Worm (Caenorhabditis elegans): ENCODE data around the gene rgs-5.

Gene rgs-5

ce11 chrIII:5721888-5722287 lies 23.5 kb downstream of the rgs-5 start (continued):
- no peak for TF ChIP-seq ztf-25 (GFP tag; IDR thresholded peaks at IDR 0.05)
- TF ChIP-seq bed-2 (GFP tag; IDR thresholded peaks at IDR 0.05): 0 out of 2 replicates have a peak, but pooled peaks have one; percentile 50
- peak; percentile 27 for TF ChIP-seq madf-10 (tag; optimal IDR thresholded peaks at IDR 0.05)
- TF ChIP-seq madf-6 (GFP tag; IDR thresholded peaks at IDR 0.05): peak; percentile 61; the same call in 1 of the 2 replicates
- TF ChIP-seq F22D6.2 (tag; optimal IDR thresholded peaks at IDR 0.05): peak; percentile 25
- TF ChIP-seq sdz-38 (tag; optimal IDR thresholded peaks at IDR 0.05): no peak
- TF ChIP-seq tbp1 (GFP tag; optimal IDR thresholded peaks at IDR 0.05): peak; percentile 44
- no peak for TF ChIP-seq D2030.7 (GFP tag; IDR thresholded peaks at IDR 0.05)
- peak; percentile 61 for TF ChIP-seq lin-40 (tag; optimal IDR thresholded peaks at IDR 0.05)
- TF ChIP-seq attf-5 (GFP tag; optimal IDR thresholded peaks at IDR 0.05): peak; percentile 34
- TF ChIP-seq snpc-4 (GFP tag; optimal IDR thresholded peaks at IDR 0.05): no peak
- peak in 3 of 4 experiments; percentile 40 to 42 (median 42) for TF ChIP-seq snpc-4 (tag; optimal IDR thresholded peaks at IDR 0.05)
- TF ChIP-seq cebp-1 (GFP tag; IDR thresholded peaks at IDR 0.05): no peak
- TF ChIP-seq cebp-1 (tag; optimal IDR thresholded peaks at IDR 0.05): peak; percentile 51
- peak; percentile 96 for TF ChIP-seq ZK185.1 (tag; optimal IDR thresholded peaks at IDR 0.05; ENCODE audit: poor library complexity, severe bottlenecking)
- peak; percentile 73 for TF ChIP-seq ceh-27 (GFP tag; optimal IDR thresholded peaks at IDR 0.05)
- TF ChIP-seq nhr-80 (tag; optimal IDR thresholded peaks at IDR 0.05): peak; percentile 48
- peak; percentile 68 for TF ChIP-seq dox-1 (GFP tag; IDR thresholded peaks at IDR 0.05)
- peak; percentile 68 for TF ChIP-seq mcd-1 (GFP tag; IDR thresholded peaks at IDR 0.05)
- peak; percentile 7 for TF ChIP-seq efl-1 (GFP tag; optimal IDR thresholded peaks at IDR 0.05)
- TF ChIP-seq dpl-1 (GFP tag; optimal IDR thresholded peaks at IDR 0.05): no peak
- TF ChIP-seq ztf-28 (GFP tag; IDR thresholded peaks at IDR 0.05): no peak
- TF ChIP-seq nhr-120 (GFP tag; IDR thresholded peaks at IDR 0.05): no peak
- no peak for TF ChIP-seq rpc-1 (optimal IDR thresholded peaks at IDR 0.05)
- TF ChIP-seq rpc-1 (tag; optimal IDR thresholded peaks at IDR 0.05): no peak
- 0 out of 2 replicates have a peak, but pooled peaks have one; percentile 53 for TF ChIP-seq Y53G8AR.9 (GFP tag; conservative IDR thresholded peaks at IDR 0.05)
- TF ChIP-seq F49E8.2 (tag; optimal IDR thresholded peaks at IDR 0.05; ENCODE audit: insufficient read depth): no peak
- TF ChIP-seq chd-7 (tag; optimal IDR thresholded peaks at IDR 0.05): peak; percentile 20
- peak in 1 of 3 experiments; percentile 75 for TF ChIP-seq lin-35 (GFP tag; optimal IDR thresholded peaks at IDR 0.05)
- no peak for TF ChIP-seq aptf-3 (GFP tag; IDR thresholded peaks at IDR 0.05)
- TF ChIP-seq tlf-1 (GFP tag; optimal IDR thresholded peaks at IDR 0.05): peak; percentile 16
- peak; percentile 69 for TF ChIP-seq akir-1 (GFP tag; optimal IDR thresholded peaks at IDR 0.05)
- TF ChIP-seq nfya-1 (tag; optimal IDR thresholded peaks at IDR 0.05; ENCODE audit: borderline replicate concordance, insufficient read depth): no peak
- TF ChIP-seq lin-54 (GFP tag; optimal IDR thresholded peaks at IDR 0.05): peak; percentile 77
- peak; percentile 37; the same call in 1 of the 2 replicates for TF ChIP-seq ekl-4 (GFP tag; IDR thresholded peaks at IDR 0.05)
- peak; percentile 36 for TF ChIP-seq ccch-3 (GFP tag; optimal IDR thresholded peaks at IDR 0.05)
- peak; percentile 12 for TF ChIP-seq ztf-18 (tag; optimal IDR thresholded peaks at IDR 0.05)
- no peak for TF ChIP-seq F57A8.1 (GFP tag; optimal IDR thresholded peaks at IDR 0.05)
- TF ChIP-seq rcor-1 (GFP tag; IDR thresholded peaks at IDR 0.05): no peak
- TF ChIP-seq madf-3 (GFP tag; IDR thresholded peaks at IDR 0.05): 0 out of 2 replicates have a peak, but pooled peaks have one; percentile 43
- no peak for TF ChIP-seq T07F8.4 (tag; optimal IDR thresholded peaks at IDR 0.05)
